Fruit fly (Drosophila melanogaster) whole organism, embryonic: ENCODE data around the gene Rab30.

ENCODE experiments used
- CG1024 ChIP-seq: fragments of 200-800 bp; sonication (Bioruptor generic); IDR thresholded peaks from 2 replicates; pipeline ENCODE4 v1.3.6; 2022; ENCODE audit warnings: missing biosample characterization, missing genetic modification characterization
- CG10321 ChIP-seq: fragments of 200-800 bp; sonication (Bioruptor generic); IDR thresholded peaks from 2 replicates; pipeline ENCODE4 v1.3.6; 2022; ENCODE audit warnings: missing biosample characterization, missing genetic modification characterization
- CG10462 ChIP-seq: fragments of 200-800 bp; sonication (Bioruptor generic); optimal IDR thresholded peaks from 2 replicates; lab custom pipeline; 2016; ENCODE audit warnings: missing biosample characterization, missing genetic modification characterization
- CG11085 ChIP-seq: fragments of 200-800 bp; sonication (Bioruptor generic); IDR thresholded peaks from 2 replicates; pipeline ENCODE4 v1.3.6; 2022; ENCODE audit warnings: missing biosample characterization, missing genetic modification characterization
- CG11560 ChIP-seq: fragments of 200-800 bp; sonication (Bioruptor generic); IDR thresholded peaks from 3 replicates; pipeline ENCODE4 v1.3.6; 2022; ENCODE audit warnings: missing biosample characterization, missing genetic modification characterization
- CG12071 ChIP-seq: fragments of 200-800 bp; sonication (Bioruptor generic); optimal IDR thresholded peaks from 3 replicates; lab custom pipeline; 2018; ENCODE audit warnings: missing biosample characterization, mild to moderate bottlenecking, missing genetic modification characterization
- CG12391 ChIP-seq: fragments of 200-800 bp; sonication (Bioruptor generic); optimal IDR thresholded peaks from 3 replicates; lab custom pipeline; 2018; ENCODE audit warnings: missing biosample characterization, mild to moderate bottlenecking, missing genetic modification characterization, moderate library complexity
- CG12659 ChIP-seq: fragments of 200-800 bp; sonication (Bioruptor generic); optimal IDR thresholded peaks from 3 replicates; lab custom pipeline; 2017; ENCODE audit warnings: mild to moderate bottlenecking, missing biosample characterization, missing genetic modification reagents, missing genetic modification characterization
- CG13123 ChIP-seq: fragments of 200-800 bp; sonication (Bioruptor generic); optimal IDR thresholded peaks from 2 replicates; lab custom pipeline; 2016; ENCODE audit warnings: missing biosample characterization, missing genetic modification characterization
- CG13775 ChIP-seq: fragments of 200-800 bp; sonication (Bioruptor generic); optimal IDR thresholded peaks from 3 replicates; lab custom pipeline; 2017; ENCODE audit warnings: missing biosample characterization, mild to moderate bottlenecking, missing genetic modification characterization
- CG14441 ChIP-seq: fragments of 200-800 bp; sonication (Bioruptor generic); IDR thresholded peaks from 2 replicates; pipeline ENCODE4 v1.3.6; 2022; ENCODE audit warnings: missing biosample characterization, missing genetic modification characterization
- CG17359 ChIP-seq: fragments of 200-800 bp; sonication (Bioruptor generic); optimal IDR thresholded peaks from 3 replicates; lab custom pipeline; 2018; ENCODE audit warnings: missing biosample characterization, mild to moderate bottlenecking, missing genetic modification characterization, moderate library complexity
- CG18011 ChIP-seq: fragments of 200-800 bp; sonication (Bioruptor generic); optimal IDR thresholded peaks from 2 replicates; lab custom pipeline; 2017; ENCODE audit warnings: missing biosample characterization, missing genetic modification characterization, mild to moderate bottlenecking, moderate library complexity, missing genotype
- CG2120 ChIP-seq: fragments of 200-800 bp; sonication (Bioruptor generic); optimal IDR thresholded peaks from 3 replicates; lab custom pipeline; 2016; ENCODE audit warnings: missing biosample characterization, missing genetic modification characterization
- CG4404 ChIP-seq: fragments of 200-800 bp; sonication (Bioruptor generic); IDR thresholded peaks from 2 replicates; pipeline ENCODE4 v1.3.6; 2022; ENCODE audit warnings: missing biosample characterization, missing genetic modification characterization
- CG6272 ChIP-seq: fragments of 200-800 bp; sonication (Bioruptor generic); IDR thresholded peaks from 2 replicates; pipeline ENCODE4 v1.3.6; 2022; ENCODE audit warnings: missing biosample characterization, missing genetic modification characterization
- CG6791 ChIP-seq: fragments of 200-800 bp; sonication (Bioruptor generic); IDR thresholded peaks from 3 replicates; pipeline ENCODE4 v1.3.6; 2022; ENCODE audit warnings: missing biosample characterization, missing genetic modification characterization; ENCODE audit not compliant: partially characterized antibody
- CG7556 ChIP-seq: fragments of 200-800 bp; sonication (Bioruptor generic); optimal IDR thresholded peaks from 2 replicates; lab custom pipeline; 2017; ENCODE audit warnings: missing biosample characterization, mild to moderate bottlenecking, missing genetic modification characterization
- CG8359 ChIP-seq: fragments of 200-800 bp; sonication (Bioruptor generic); optimal IDR thresholded peaks from 2 replicates; lab custom pipeline; 2017; ENCODE audit warnings: missing biosample characterization, mild to moderate bottlenecking, missing genetic modification characterization, borderline replicate concordance
- Doc2 ChIP-seq: fragments of 200-800 bp; sonication (Bioruptor generic); IDR thresholded peaks from 2 replicates; pipeline ENCODE4 v1.3.6; 2022; ENCODE audit warnings: missing biosample characterization, missing genetic modification characterization
- E2f2 ChIP-seq: fragments of 200-800 bp; sonication (Bioruptor generic); IDR thresholded peaks from 2 replicates; pipeline ENCODE4 v1.3.6; 2022; ENCODE audit warnings: missing biosample characterization, missing genetic modification characterization
- HHEX ChIP-seq: fragments of 200-800 bp; sonication (Bioruptor generic); optimal IDR thresholded peaks from 3 replicates; lab custom pipeline; 2017; ENCODE audit warnings: missing biosample characterization, mild to moderate bottlenecking, missing genetic modification characterization, missing genetic modification reagents
- Hey ChIP-seq: fragments of 200-800 bp; sonication (Bioruptor generic); optimal IDR thresholded peaks from 3 replicates; lab custom pipeline; 2018; ENCODE audit warnings: missing biosample characterization, mild to moderate bottlenecking, missing genetic modification characterization
- Mes4 ChIP-seq: fragments of 200-800 bp; sonication (Bioruptor generic); optimal IDR thresholded peaks from 2 replicates; lab custom pipeline; 2016; ENCODE audit warnings: missing biosample characterization, missing genetic modification characterization
- Scr ChIP-seq: fragments of 200-800 bp; sonication (Bioruptor generic); IDR thresholded peaks from 2 replicates; pipeline ENCODE4 v1.3.6; 2022; ENCODE audit warnings: missing biosample characterization, missing genetic modification characterization; ENCODE audit not compliant: partially characterized antibody
- Sry-δ ChIP-seq: fragments of 200-800 bp; sonication (Bioruptor generic); optimal IDR thresholded peaks from 2 replicates; lab custom pipeline; 2016; ENCODE audit warnings: missing biosample characterization, missing genetic modification characterization
- Xrp1 ChIP-seq: fragments of 200-800 bp; sonication (Bioruptor generic); IDR thresholded peaks from 2 replicates; pipeline ENCODE4 v1.3.6; 2022; ENCODE audit warnings: missing biosample characterization, missing genetic modification characterization
- bbx ChIP-seq: fragments of 200-800 bp; sonication (Bioruptor generic); IDR thresholded peaks from 2 replicates; pipeline ENCODE4 v1.3.6; 2022; ENCODE audit warnings: missing biosample characterization, missing genetic modification characterization; ENCODE audit not compliant: partially characterized antibody
- bcd ChIP-seq: fragments of 200-800 bp; sonication (Bioruptor generic); optimal IDR thresholded peaks from 2 replicates; lab custom pipeline; 2017; ENCODE audit warnings: missing biosample characterization, mild to moderate bottlenecking, missing genetic modification characterization
- bigmax ChIP-seq: fragments of 200-800 bp; sonication (Bioruptor generic); optimal IDR thresholded peaks from 2 replicates; lab custom pipeline; 2018; ENCODE audit warnings: missing biosample characterization, mild to moderate bottlenecking, missing genetic modification characterization
- cas ChIP-seq: fragments of 200-800 bp; sonication (Bioruptor generic); IDR thresholded peaks from 2 replicates; pipeline ENCODE4 v1.3.6; 2022; ENCODE audit warnings: missing biosample characterization, missing genetic modification characterization
- caup ChIP-seq: fragments of 200-800 bp; sonication (Bioruptor generic); optimal IDR thresholded peaks from 3 replicates; lab custom pipeline; 2017; ENCODE audit warnings: missing biosample characterization, mild to moderate bottlenecking, missing genetic modification characterization, moderate library complexity; ENCODE audit not compliant: severe bottlenecking
- corto ChIP-seq: fragments of 200-800 bp; sonication (Bioruptor generic); optimal IDR thresholded peaks from 2 replicates; lab custom pipeline; 2016; ENCODE audit warnings: missing biosample characterization, mild to moderate bottlenecking, missing genetic modification characterization, moderate library complexity
- crc ChIP-seq: fragments of 200-800 bp; sonication (Bioruptor generic); optimal IDR thresholded peaks from 2 replicates; lab custom pipeline; 2016; ENCODE audit warnings: missing biosample characterization, missing genetic modification characterization
- da ChIP-seq: fragments of 200-800 bp; sonication (Bioruptor generic); optimal IDR thresholded peaks from 2 replicates; lab custom pipeline; 2016; ENCODE audit warnings: missing biosample characterization, missing genetic modification characterization
- dmrt11E ChIP-seq: fragments of 200-800 bp; sonication (Bioruptor generic); optimal IDR thresholded peaks from 3 replicates; lab custom pipeline; 2018; ENCODE audit warnings: missing biosample characterization, mild to moderate bottlenecking, missing genetic modification characterization, moderate library complexity
- fd102C ChIP-seq: fragments of 200-800 bp; sonication (Bioruptor generic); optimal IDR thresholded peaks from 2 replicates; lab custom pipeline; 2018; ENCODE audit warnings: missing biosample characterization, mild to moderate bottlenecking, missing genetic modification characterization, moderate library complexity
- fd64A ChIP-seq: fragments of 200-800 bp; sonication (Bioruptor generic); optimal IDR thresholded peaks from 3 replicates; lab custom pipeline; 2018; ENCODE audit warnings: missing biosample characterization, mild to moderate bottlenecking, missing genetic modification characterization
- ftz-f1 ChIP-seq: fragments of 200-800 bp; sonication (Bioruptor generic); optimal IDR thresholded peaks from 2 replicates; lab custom pipeline; 2016; ENCODE audit warnings: missing biosample characterization, missing genetic modification characterization
- gcm ChIP-seq: fragments of 200-800 bp; sonication (Bioruptor generic); optimal IDR thresholded peaks from 2 replicates; lab custom pipeline; 2019; ENCODE audit warnings: missing biosample characterization, mild to moderate bottlenecking, missing genetic modification characterization, moderate library complexity
- jing ChIP-seq: fragments of 200-800 bp; sonication (Bioruptor generic); optimal IDR thresholded peaks from 2 replicates; lab custom pipeline; 2018; ENCODE audit warnings: missing biosample characterization, mild to moderate bottlenecking, missing genetic modification characterization
- ken ChIP-seq: fragments of 200-800 bp; sonication (Bioruptor generic); IDR thresholded peaks from 3 replicates; pipeline ENCODE4 v1.3.6; 2022; ENCODE audit warnings: missing biosample characterization, missing genetic modification characterization
- maf-S ChIP-seq: fragments of 200-800 bp; sonication (Bioruptor generic); optimal IDR thresholded peaks from 2 replicates; lab custom pipeline; 2016; ENCODE audit warnings: missing biosample characterization, missing genetic modification characterization
- pfk ChIP-seq: fragments of 200-800 bp; sonication (Bioruptor generic); optimal IDR thresholded peaks from 2 replicates; lab custom pipeline; 2018; ENCODE audit warnings: missing biosample characterization, mild to moderate bottlenecking, missing genetic modification characterization, moderate library complexity
- tio ChIP-seq: fragments of 200-800 bp; sonication (Bioruptor generic); optimal IDR thresholded peaks from 2 replicates; lab custom pipeline; 2017; ENCODE audit warnings: missing biosample characterization, missing genetic modification characterization, inconsistent platforms
- tna ChIP-seq: fragments of 200-800 bp; sonication (Bioruptor generic); IDR thresholded peaks from 2 replicates; pipeline ENCODE4 v1.3.6; 2022; ENCODE audit warnings: missing biosample characterization, missing genetic modification characterization; ENCODE audit not compliant: partially characterized antibody
- tx ChIP-seq: fragments of 200-800 bp; sonication (Bioruptor generic); optimal IDR thresholded peaks from 2 replicates; lab custom pipeline; 2016; ENCODE audit warnings: missing biosample characterization, missing genetic modification characterization
- unc-4 ChIP-seq: fragments of 200-800 bp; sonication (Bioruptor generic); IDR thresholded peaks from 2 replicates; pipeline ENCODE4 v1.3.6; 2022; ENCODE audit warnings: missing biosample characterization, missing genetic modification characterization; ENCODE audit not compliant: partially characterized antibody
- zen ChIP-seq: fragments of 200-800 bp; sonication (Bioruptor generic); optimal IDR thresholded peaks from 3 replicates; lab custom pipeline; 2018; ENCODE audit warnings: missing biosample characterization, mild to moderate bottlenecking, missing genetic modification characterization, moderate library complexity

The Rab30 gene

dm6 chr2L:7023614-7024259 lies 8.7 kb downstream of the Rab30 start, which contains the start of gene Gart (continued):
- TF ChIP-seq HHEX (peak; percentile 39), Scr (no peak), bigmax (GFP tag; lab: Kevin White, UChicago) (no peak), CG17359 (tag; lab: Kevin White, UChicago) (peak; percentile 16), ken (peak; percentile 74; the same call in 2 of the 3 replicates), da (no peak), caup (GFP tag; lab: Kevin White, UChicago) (peak; percentile 71), fd64A (no peak), tio (GFP tag; lab: Kevin White, UChicago) (no peak), bcd (GFP tag; lab: Kevin White, UChicago) (peak; percentile 46), CG13123 (GFP tag; lab: Kevin White, UChicago) (no peak), CG12071 (GFP tag; lab: Kevin White, UChicago) (no peak), bbx (no peak), CG10321 (GFP tag; lab: Robert Waterston, UW) (no peak), Hey (tag; lab: Kevin White, UChicago) (no peak), Mes4 (GFP tag; lab: Kevin White, UChicago) (peak; percentile 50), CG12659 (peak; percentile 76), CG18011 (GFP tag; lab: Kevin White, UChicago) (no peak), CG14441 (GFP tag; lab: Robert Waterston, UW) (0 out of 2 replicates have a peak, but pooled peaks have one; percentile 30), zen (no peak), CG10462 (GFP tag; lab: Kevin White, UChicago) (peak; percentile 50), CG2120 (GFP tag; lab: Kevin White, UChicago) (peak; percentile 89), CG1024 (GFP tag; lab: Robert Waterston, UW) (peak; percentile 70), CG4404 (GFP tag; lab: Robert Waterston, UW) (no peak), ftz-f1 (GFP tag; lab: Kevin White, UChicago) (peak; percentile 18), corto (GFP tag; lab: Kevin White, UChicago) (peak; percentile 70), CG8359 (no peak), dmrt11E (tag; lab: Kevin White, UChicago) (peak; percentile 24), CG7556 (GFP tag; lab: Kevin White, UChicago) (peak; percentile 75), pfk (GFP tag; lab: Kevin White, UChicago) (no peak), CG12391 (peak; percentile 71), tna (GFP tag; lab: Robert Waterston, UW) (no peak), Doc2 (GFP tag; lab: Robert Waterston, UW) (no peak), cas (GFP tag; lab: Robert Waterston, UW) (no peak), jing (peak; percentile 48), CG6272 (GFP tag; lab: Robert Waterston, UW) (no peak), CG11560 (tag; lab: Robert Waterston, UW) (no peak), Sry-δ (peak; percentile 23), maf-S (peak; percentile 76), crc (GFP tag; lab: Kevin White, UChicago) (peak; percentile 46), E2f2 (GFP tag; lab: Robert Waterston, UW) (no peak), CG6791 (GFP tag; lab: Robert Waterston, UW) (no peak), unc-4 (GFP tag; lab: Robert Waterston, UW) (no peak), fd102C (no peak), CG11085 (GFP tag; lab: Robert Waterston, UW) (no peak), Xrp1 (GFP tag; lab: Robert Waterston, UW) (no peak; the same call in 1 of the 2 replicates), tx (peak; percentile 57), gcm (GFP tag; lab: Kevin White, UChicago) (peak; percentile 52), CG13775 (GFP tag; lab: Kevin White, UChicago) (peak; percentile 12)
